Worm (Caenorhabditis elegans): Measurements from ENCODE around the gene K10D11.4.

- TF ChIP-seq W03F9.2 (tag; optimal IDR thresholded peaks at IDR 0.05) (no peak), him-1 (tag; optimal IDR thresholded peaks at IDR 0.05) (no peak)
Measured at ce11 chrIV:12957730-12958129, 36.5 kb downstream of the K10D11.4 start, which contains the start of gene F55G11.6.

Data from whole organism, L4/young adult.